Fruit fly (Drosophila melanogaster) whole organism, embryonic: Measurements from ENCODE around the gene CG6830.

ENCODE experiments used
- Atf3 ChIP-seq: fragments of 200-800 bp; sonication (Bioruptor generic); optimal IDR thresholded peaks from 3 replicates; lab custom pipeline; 2016; ENCODE audit warnings: missing biosample characterization, missing genetic modification characterization
- B-H1 ChIP-seq: fragments of 200-800 bp; sonication (Bioruptor generic); IDR thresholded peaks from 3 replicates; pipeline ENCODE4 v1.3.6; 2022; ENCODE audit warnings: missing biosample characterization, missing genetic modification characterization
- CG10462 ChIP-seq: fragments of 200-800 bp; sonication (Bioruptor generic); optimal IDR thresholded peaks from 2 replicates; lab custom pipeline; 2016; ENCODE audit warnings: missing biosample characterization, missing genetic modification characterization
- CG10543 ChIP-seq: fragments of 200-800 bp; sonication (Bioruptor generic); optimal IDR thresholded peaks from 3 replicates; lab custom pipeline; 2017; ENCODE audit warnings: missing biosample characterization, mild to moderate bottlenecking, missing genetic modification characterization, moderate library complexity
- CG10654 ChIP-seq: fragments of 200-800 bp; sonication (Bioruptor generic); optimal IDR thresholded peaks from 2 replicates; lab custom pipeline; 2016; ENCODE audit warnings: missing biosample characterization, missing genetic modification characterization
- CG10979 ChIP-seq: fragments of 200-800 bp; sonication (Bioruptor generic); optimal IDR thresholded peaks from 2 replicates; lab custom pipeline; 2018; ENCODE audit warnings: missing biosample characterization, mild to moderate bottlenecking, missing genetic modification characterization, moderate library complexity
- CG11504 ChIP-seq: fragments of 200-800 bp; sonication (Bioruptor generic); optimal IDR thresholded peaks from 3 replicates; lab custom pipeline; 2019; ENCODE audit warnings: missing biosample characterization, mild to moderate bottlenecking, missing genetic modification characterization, moderate library complexity
- CG1647 ChIP-seq: fragments of 200-800 bp; sonication (Bioruptor generic); optimal IDR thresholded peaks from 3 replicates; lab custom pipeline; 2016; ENCODE audit warnings: missing biosample characterization, missing genetic modification characterization
- CG17186 ChIP-seq: fragments of 200-800 bp; sonication (Bioruptor generic); optimal IDR thresholded peaks from 3 replicates; lab custom pipeline; 2017; ENCODE audit warnings: missing biosample characterization, missing genetic modification reagents, missing genetic modification characterization
- CG17361 ChIP-seq: fragments of 200-800 bp; sonication (Bioruptor generic); IDR thresholded peaks from 3 replicates; pipeline ENCODE4 v1.3.6; 2022; ENCODE audit warnings: missing biosample characterization, missing genetic modification characterization
- CG17568 ChIP-seq: fragments of 200-800 bp; sonication (Bioruptor generic); optimal IDR thresholded peaks from 2 replicates; lab custom pipeline; 2018; ENCODE audit warnings: missing biosample characterization, mild to moderate bottlenecking, missing genetic modification characterization, moderate library complexity
- CG18011 ChIP-seq: fragments of 200-800 bp; sonication (Bioruptor generic); optimal IDR thresholded peaks from 2 replicates; lab custom pipeline; 2017; ENCODE audit warnings: missing biosample characterization, missing genetic modification characterization, mild to moderate bottlenecking, moderate library complexity, missing genotype
- CG30020 ChIP-seq: fragments of 200-800 bp; optimal IDR thresholded peaks from 2 replicates; lab custom pipeline; 2019; ENCODE audit warnings: missing biosample characterization, mild to moderate bottlenecking, missing genetic modification characterization, moderate library complexity
- CG33557 ChIP-seq: fragments of 200-800 bp; sonication (Bioruptor generic); optimal IDR thresholded peaks from 2 replicates; lab custom pipeline; 2019; ENCODE audit warnings: missing biosample characterization, mild to moderate bottlenecking, missing genetic modification characterization, moderate library complexity
- CG34422 ChIP-seq: fragments of 200-800 bp; sonication (Bioruptor generic); IDR thresholded peaks from 3 replicates; pipeline ENCODE4 v1.3.6; 2022; ENCODE audit warnings: missing biosample characterization, missing genetic modification characterization
- CG6683 ChIP-seq: fragments of 200-800 bp; sonication (Bioruptor generic); optimal IDR thresholded peaks from 2 replicates; lab custom pipeline; 2017; ENCODE audit warnings: missing biosample characterization, mild to moderate bottlenecking, missing genetic modification characterization, missing genetic modification reagents
- CG7987 ChIP-seq: fragments of 200-800 bp; sonication (Bioruptor generic); optimal IDR thresholded peaks from 2 replicates; lab custom pipeline; 2018; ENCODE audit warnings: missing biosample characterization, mild to moderate bottlenecking, missing genetic modification characterization, moderate library complexity
- CG8290 ChIP-seq, 3 experiments: fragments of 200-800 bp; sonication (Bioruptor generic); optimal IDR thresholded peaks; 2 replicates each; lab custom pipeline; 2016 to 2019; ENCODE audit warnings: missing biosample characterization in 3 of 3, missing genetic modification characterization in 3 of 3, mild to moderate bottlenecking in 2 of 3, moderate library complexity in 1 of 3
- CG8388 ChIP-seq: fragments of 200-800 bp; sonication (Bioruptor generic); optimal IDR thresholded peaks from 2 replicates; lab custom pipeline; 2019; ENCODE audit warnings: missing biosample characterization, mild to moderate bottlenecking, missing genetic modification characterization, moderate library complexity
- CG9437 ChIP-seq: fragments of 200-800 bp; sonication (Bioruptor generic); optimal IDR thresholded peaks from 2 replicates; lab custom pipeline; 2018; ENCODE audit warnings: missing biosample characterization, mild to moderate bottlenecking, missing genetic modification characterization
- Dek ChIP-seq: fragments of 200-800 bp; sonication (Bioruptor generic); optimal IDR thresholded peaks from 3 replicates; lab custom pipeline; 2019; ENCODE audit warnings: missing biosample characterization, mild to moderate bottlenecking, missing genetic modification characterization, moderate library complexity
- E2f2 ChIP-seq: fragments of 200-800 bp; sonication (Bioruptor generic); IDR thresholded peaks from 2 replicates; pipeline ENCODE4 v1.3.6; 2022; ENCODE audit warnings: missing biosample characterization, missing genetic modification characterization
- Hmr ChIP-seq: fragments of 200-800 bp; sonication (Bioruptor generic); optimal IDR thresholded peaks from 3 replicates; lab custom pipeline; 2017; ENCODE audit warnings: mild to moderate bottlenecking, missing biosample characterization, missing genetic modification reagents, missing genetic modification characterization
- Max ChIP-seq: fragments of 200-800 bp; sonication (Bioruptor generic); optimal IDR thresholded peaks from 2 replicates; lab custom pipeline; 2016; ENCODE audit warnings: missing biosample characterization, mild to moderate bottlenecking, missing genetic modification characterization
- Mes4 ChIP-seq: fragments of 200-800 bp; sonication (Bioruptor generic); optimal IDR thresholded peaks from 2 replicates; lab custom pipeline; 2016; ENCODE audit warnings: missing biosample characterization, missing genetic modification characterization
- NFAT ChIP-seq: fragments of 200-800 bp; sonication (Bioruptor generic); IDR thresholded peaks from 2 replicates; pipeline ENCODE4 v1.3.6; 2022; ENCODE audit warnings: missing biosample characterization, missing genetic modification characterization
- Oaz ChIP-seq: fragments of 200-800 bp; sonication (Bioruptor generic); IDR thresholded peaks from 2 replicates; pipeline ENCODE4 v1.3.6; 2022; ENCODE audit warnings: missing biosample characterization, missing genetic modification characterization
- Sox102F ChIP-seq: fragments of 200-800 bp; sonication (Bioruptor generic); optimal IDR thresholded peaks from 2 replicates; lab custom pipeline; 2018; ENCODE audit warnings: missing biosample characterization, mild to moderate bottlenecking, missing genetic modification characterization, moderate library complexity
- bbx ChIP-seq: fragments of 200-800 bp; sonication (Bioruptor generic); IDR thresholded peaks from 2 replicates; pipeline ENCODE4 v1.3.6; 2022; ENCODE audit warnings: missing biosample characterization, missing genetic modification characterization; ENCODE audit not compliant: partially characterized antibody
- btn ChIP-seq: fragments of 200-800 bp; sonication (Bioruptor generic); optimal IDR thresholded peaks from 2 replicates; lab custom pipeline; 2016; ENCODE audit warnings: missing biosample characterization, missing genetic modification characterization
- dan ChIP-seq: fragments of 200-800 bp; sonication (Bioruptor generic); IDR thresholded peaks from 2 replicates; pipeline ENCODE4 v1.3.6; 2022; ENCODE audit warnings: missing biosample characterization, missing genetic modification characterization
- dimm ChIP-seq: fragments of 200-800 bp; sonication (Bioruptor generic); IDR thresholded peaks from 2 replicates; pipeline ENCODE4 v1.3.6; 2022; ENCODE audit warnings: missing biosample characterization, missing genetic modification characterization
- emc ChIP-seq: fragments of 200-800 bp; sonication (Bioruptor generic); optimal IDR thresholded peaks from 2 replicates; lab custom pipeline; 2016; ENCODE audit warnings: missing biosample characterization, missing genetic modification characterization
- fd3F ChIP-seq: fragments of 200-800 bp; sonication (Bioruptor generic); optimal IDR thresholded peaks from 2 replicates; lab custom pipeline; 2018; ENCODE audit warnings: missing biosample characterization, mild to moderate bottlenecking, missing genetic modification characterization, moderate library complexity
- fru ChIP-seq: fragments of >200 bp; optimal IDR thresholded peaks from 2 replicates; lab custom pipeline; 2017
- gcm ChIP-seq: fragments of 200-800 bp; sonication (Bioruptor generic); optimal IDR thresholded peaks from 2 replicates; lab custom pipeline; 2019; ENCODE audit warnings: missing biosample characterization, mild to moderate bottlenecking, missing genetic modification characterization, moderate library complexity
- h ChIP-seq: fragments of >200 bp; optimal IDR thresholded peaks from 2 replicates; lab custom pipeline; 2017
- ham ChIP-seq: fragments of 200-800 bp; sonication (Bioruptor generic); IDR thresholded peaks from 2 replicates; pipeline ENCODE4 v1.3.6; 2022; ENCODE audit warnings: missing biosample characterization, missing genetic modification characterization
- hb ChIP-seq: fragments of 200-800 bp; sonication (Bioruptor generic); IDR thresholded peaks from 3 replicates; pipeline ENCODE4 v1.3.6; 2022; ENCODE audit warnings: missing biosample characterization, missing genetic modification characterization; ENCODE audit not compliant: partially characterized antibody
- ind ChIP-seq: fragments of 200-800 bp; sonication (Bioruptor generic); optimal IDR thresholded peaks from 3 replicates; lab custom pipeline; 2016; ENCODE audit warnings: missing biosample characterization, missing genetic modification characterization
- knrl ChIP-seq: fragments of 200-800 bp; sonication (Bioruptor generic); IDR thresholded peaks from 3 replicates; pipeline ENCODE4 v1.3.6; 2022; ENCODE audit warnings: missing biosample characterization, missing genetic modification characterization; ENCODE audit not compliant: partially characterized antibody
- lab ChIP-seq: fragments of 200-800 bp; sonication (Bioruptor generic); optimal IDR thresholded peaks from 3 replicates; lab custom pipeline; 2017; ENCODE audit warnings: missing biosample characterization, missing genetic modification characterization, mild to moderate bottlenecking, moderate library complexity, missing genetic modification reagents
- lmd ChIP-seq: fragments of 200-800 bp; sonication (Bioruptor generic); IDR thresholded peaks from 2 replicates; pipeline ENCODE4 v1.3.6; 2022; ENCODE audit warnings: missing biosample characterization, missing genetic modification characterization
- phol ChIP-seq: fragments of 200-800 bp; sonication (Bioruptor generic); optimal IDR thresholded peaks from 3 replicates; lab custom pipeline; 2018; ENCODE audit warnings: missing biosample characterization, mild to moderate bottlenecking, missing genetic modification characterization, moderate library complexity
- tgo ChIP-seq: fragments of 200-800 bp; sonication (Bioruptor generic); IDR thresholded peaks from 3 replicates; pipeline ENCODE4 v1.3.6; 2022; ENCODE audit warnings: missing biosample characterization, missing genetic modification characterization
- vnd ChIP-seq: fragments of 200-800 bp; sonication (Bioruptor generic); IDR thresholded peaks from 3 replicates; pipeline ENCODE4 v1.3.6; 2022; ENCODE audit warnings: missing biosample characterization, missing genetic modification characterization; ENCODE audit not compliant: partially characterized antibody
- wor ChIP-seq: fragments of 200-800 bp; sonication (Bioruptor generic); IDR thresholded peaks from 2 replicates; pipeline ENCODE4 v1.3.6; 2022; ENCODE audit warnings: missing biosample characterization, missing genetic modification characterization
- zen2 ChIP-seq: fragments of 200-800 bp; sonication (Bioruptor generic); IDR thresholded peaks from 3 replicates; pipeline ENCODE4 v1.3.6; 2022; ENCODE audit warnings: missing biosample characterization, missing genetic modification characterization; ENCODE audit not compliant: partially characterized antibody
- zf30C ChIP-seq: fragments of 200-800 bp; sonication (Bioruptor generic); optimal IDR thresholded peaks from 3 replicates; lab custom pipeline; 2018; ENCODE audit warnings: missing biosample characterization, mild to moderate bottlenecking, missing genetic modification characterization

CG6830 gene

DNA sequence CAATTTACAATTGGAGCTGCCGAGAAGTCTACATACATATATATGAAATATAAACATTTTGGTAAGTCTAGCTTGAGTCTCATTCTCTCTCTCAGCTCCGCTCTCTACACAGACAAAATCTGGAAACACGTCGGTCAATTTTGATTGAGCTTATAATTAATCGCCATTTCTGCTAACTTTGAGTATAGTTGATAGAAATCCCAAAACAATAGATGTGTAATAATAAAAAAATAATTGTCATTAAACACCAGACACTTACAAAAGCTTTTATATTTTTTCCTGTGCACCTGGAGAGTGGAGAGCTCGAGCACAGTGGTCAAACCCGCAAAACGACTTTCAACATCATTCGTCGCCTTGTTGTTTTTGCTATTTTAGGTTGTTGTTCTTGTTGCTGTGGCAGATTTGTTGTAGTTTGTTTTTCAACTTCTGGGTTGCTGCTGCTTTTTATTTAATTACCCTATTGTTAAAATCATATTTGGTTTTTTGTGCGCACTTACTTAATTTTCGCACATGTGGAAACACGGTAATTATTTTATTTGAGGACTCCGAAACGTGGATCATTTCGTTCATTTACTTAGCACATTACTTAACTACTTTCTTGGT, 27.4 kb downstream of the CG6830 start (continued):
- TF ChIP-seq CG9437 (GFP tag; lab: Kevin White, UChicago) (peak; percentile 87), CG10654 (GFP tag; lab: Kevin White, UChicago) (peak; percentile 91), CG17568 (GFP tag; lab: Kevin White, UChicago) (peak; percentile 96), fd3F (GFP tag; lab: Kevin White, UChicago) (peak; percentile 96), CG11504 (tag; lab: Kevin White, UChicago) (peak; percentile 95), CG8290 (GFP tag; optimal IDR thresholded peaks at IDR 0.05; lab: Kevin White, UChicago) (peak; percentile 80), CG8290 (tag; optimal IDR thresholded peaks at IDR 0.05; lab: Kevin White, UChicago) (peak in 1 of 2 experiments; percentile 96), E2f2 (GFP tag; lab: Robert Waterston, UW) (peak; percentile 83), vnd (GFP tag; lab: Robert Waterston, UW) (no peak), ham (GFP tag; lab: Robert Waterston, UW) (peak; percentile 92), Mes4 (GFP tag; lab: Kevin White, UChicago) (peak; percentile 87), knrl (GFP tag; lab: Robert Waterston, UW) (no peak), dan (GFP tag; lab: Robert Waterston, UW) (peak; percentile 71; the same call in 1 of the 2 replicates), CG10979 (peak; percentile 95), h (lab: Kevin White, UChicago) (no peak), CG7987 (GFP tag; lab: Kevin White, UChicago) (peak; percentile 92), CG17186 (GFP tag; lab: Kevin White, UChicago) (peak; percentile 72), phol (tag; lab: Kevin White, UChicago) (peak; percentile 94), CG10543 (GFP tag; lab: Kevin White, UChicago) (peak; percentile 25), bbx (GFP tag; lab: Robert Waterston, UW) (no peak), CG10462 (GFP tag; lab: Kevin White, UChicago) (peak; percentile 89), CG18011 (GFP tag; lab: Kevin White, UChicago) (peak; percentile 86), Hmr (GFP tag; lab: Kevin White, UChicago) (peak; percentile 97), lmd (GFP tag; lab: Robert Waterston, UW) (peak; percentile 97), hb (GFP tag; lab: Robert Waterston, UW) (no peak), fru (no peak), CG17361 (peak; percentile 95), Oaz (GFP tag; lab: Robert Waterston, UW) (peak; percentile 88), tgo (peak; percentile 96), wor (GFP tag; lab: Robert Waterston, UW) (peak; percentile 93), gcm (peak; percentile 95), Max (GFP tag; lab: Kevin White, UChicago) (peak; percentile 92), zen2 (GFP tag; lab: Robert Waterston, UW) (no peak), zf30C (GFP tag; lab: Kevin White, UChicago) (peak; percentile 76), ind (peak; percentile 96), NFAT (peak; percentile 98), CG8388 (GFP tag; lab: Kevin White, UChicago) (peak; percentile 96), dimm (GFP tag; lab: Robert Waterston, UW) (peak; percentile 94), Sox102F (GFP tag; lab: Kevin White, UChicago) (peak; percentile 96), CG6683 (GFP tag; lab: Kevin White, UChicago) (peak; percentile 86), lab (peak; percentile 98), Atf3 (GFP tag; lab: Kevin White, UChicago) (peak; percentile 90), CG33557 (GFP tag; lab: Kevin White, UChicago) (peak; percentile 85), B-H1 (GFP tag; lab: Robert Waterston, UW) (peak; percentile 94), CG30020 (peak; percentile 65), Dek (tag; lab: Kevin White, UChicago) (peak; percentile 97), btn (GFP tag; lab: Kevin White, UChicago) (peak; percentile 85), CG1647 (GFP tag; lab: Kevin White, UChicago) (peak; percentile 96), CG34422 (peak; percentile 97), emc (GFP tag; lab: Kevin White, UChicago) (peak; percentile 87)
